Worm (Caenorhabditis elegans): ENCODE data around the gene C24D10.2.
A peak's percentile ranks its signal among the peaks of the same experiment; 100 is the strongest.

Gene C24D10.2

DNA sequence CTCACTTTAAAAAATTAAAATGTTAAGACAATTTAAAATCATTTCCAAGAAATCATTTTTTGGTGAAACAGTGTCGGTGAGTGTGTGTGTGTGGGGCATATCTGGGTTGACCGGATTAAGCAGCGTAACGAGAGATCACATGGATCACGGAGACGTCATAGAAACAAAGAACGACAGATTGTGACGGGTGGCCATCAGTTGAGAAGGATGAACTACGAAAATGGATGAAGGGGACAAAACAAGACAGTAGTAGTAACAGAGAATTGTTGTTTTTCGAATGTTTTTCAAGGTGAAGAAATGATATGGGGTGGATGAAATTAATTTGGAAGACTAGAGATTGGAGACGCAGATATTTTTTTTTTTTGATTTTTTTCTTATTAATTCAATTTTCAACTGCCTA is 26.6 kb upstream of the C24D10.2 start:
- TF ChIP-seq mep-1 (tag; optimal IDR thresholded peaks at IDR 0.05) (no peak), ceh-39 (tag; optimal IDR thresholded peaks at IDR 0.05) (no peak), unc-120 (tag; optimal IDR thresholded peaks at IDR 0.05; ENCODE audit: poor library complexity, severe bottlenecking) (peak; percentile 48), nhr-237 (tag; optimal IDR thresholded peaks at IDR 0.05) (no peak), lin-32 (GFP tag; optimal IDR thresholded peaks at IDR 0.05) (no peak)

DNA sequence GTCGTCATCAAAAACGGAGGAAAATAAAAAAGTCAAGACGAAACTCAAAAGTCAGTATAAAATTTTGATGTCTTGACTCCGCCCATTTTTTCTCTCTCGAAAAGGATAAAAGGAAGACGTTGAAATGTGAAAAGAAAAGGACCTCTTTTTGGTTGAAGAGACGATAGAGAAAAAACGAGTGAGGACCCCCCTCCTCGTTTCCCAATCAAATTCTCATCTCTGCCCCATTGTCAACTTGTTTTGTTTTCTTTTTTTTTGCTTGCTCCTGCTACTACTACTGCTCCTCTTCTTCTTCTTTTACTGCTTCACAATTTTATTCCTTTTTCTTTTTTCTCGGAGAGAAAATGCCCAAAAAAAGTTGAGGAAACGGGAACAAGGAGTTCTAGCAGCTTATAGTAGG is 25.3 kb upstream of the C24D10.2 start:
- TF ChIP-seq ces-1 (GFP tag; optimal IDR thresholded peaks at IDR 0.05): peak; percentile 88
- TF ChIP-seq nhr-237 (tag; optimal IDR thresholded peaks at IDR 0.05): no peak

DNA sequence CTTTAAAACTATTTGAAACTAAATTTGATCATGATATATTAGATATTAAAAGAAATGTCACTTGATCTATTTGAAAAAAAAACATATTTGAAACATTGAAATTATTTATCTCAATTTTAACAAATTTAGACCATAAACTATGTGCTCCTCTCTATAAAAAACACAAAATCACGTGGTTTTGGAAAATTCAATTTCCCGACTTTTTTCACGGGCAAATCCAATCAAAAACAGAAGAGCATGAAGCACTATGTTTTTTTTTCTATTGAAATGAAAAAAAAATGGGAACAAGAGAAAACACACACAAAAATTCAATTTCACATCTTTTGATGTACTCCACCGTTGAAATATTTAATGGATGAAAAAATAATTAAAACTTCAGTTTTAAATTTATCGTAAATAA is 23.9 kb upstream of the C24D10.2 start:
- TF ChIP-seq ces-1 (GFP tag; optimal IDR thresholded peaks at IDR 0.05): peak; percentile 44
- no peak for TF ChIP-seq drap-1 (GFP tag; optimal IDR thresholded peaks at IDR 0.05)

DNA sequence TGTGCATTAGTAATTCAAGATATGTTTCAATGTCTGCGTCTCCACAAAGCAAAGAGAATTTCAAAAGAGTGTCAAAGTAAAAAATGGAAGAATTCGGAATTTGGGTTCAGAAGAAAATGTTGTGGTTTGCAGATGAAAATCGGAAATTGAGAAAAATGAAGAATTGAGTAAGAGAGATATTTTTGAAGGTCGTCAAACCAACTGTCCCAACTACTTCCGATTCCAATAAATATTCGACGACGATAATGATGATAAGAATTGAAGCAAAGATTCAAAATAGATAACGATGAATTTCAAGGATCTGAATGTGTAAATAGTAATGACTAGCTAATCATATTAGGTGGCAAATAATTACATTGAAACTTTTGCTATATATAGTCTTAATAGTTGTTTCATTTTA is 23.2 kb upstream of the C24D10.2 start:
- no peak for TF ChIP-seq zip-8 (tag; optimal IDR thresholded peaks at IDR 0.05)
- no peak for TF ChIP-seq snpc-4 (tag; optimal IDR thresholded peaks at IDR 0.05)
- TF ChIP-seq sptf-1 (tag; optimal IDR thresholded peaks at IDR 0.05): no peak
- no peak for TF ChIP-seq ceh-39 (tag; optimal IDR thresholded peaks at IDR 0.05)
- TF ChIP-seq nhr-237 (tag; optimal IDR thresholded peaks at IDR 0.05): no peak
- no peak for TF ChIP-seq sem-2 (GFP tag; optimal IDR thresholded peaks at IDR 0.05)
- TF ChIP-seq M03D4.4 (tag; optimal IDR thresholded peaks at IDR 0.05): no peak
- TF ChIP-seq unc-120 (tag; optimal IDR thresholded peaks at IDR 0.05; ENCODE audit: poor library complexity, severe bottlenecking): no peak
- TF ChIP-seq pha-4 (tag; optimal IDR thresholded peaks at IDR 0.05): no peak
- TF ChIP-seq mls-2 (tag; optimal IDR thresholded peaks at IDR 0.05): no peak
- no peak for TF ChIP-seq lin-32 (GFP tag; optimal IDR thresholded peaks at IDR 0.05)
- no peak for TF ChIP-seq elt-1 (tag; optimal IDR thresholded peaks at IDR 0.05; ENCODE audit: borderline replicate concordance, insufficient read depth)
- TF ChIP-seq lin-13 (tag; optimal IDR thresholded peaks at IDR 0.05): no peak
- no peak for TF ChIP-seq nhr-12 (tag; optimal IDR thresholded peaks at IDR 0.05)
- TF ChIP-seq ztf-11 (tag; optimal IDR thresholded peaks at IDR 0.05): no peak
- no peak for TF ChIP-seq flh-1 (GFP tag; optimal IDR thresholded peaks at IDR 0.05)
- TF ChIP-seq mab-5 (tag; optimal IDR thresholded peaks at IDR 0.05): no peak
- TF ChIP-seq lsy-2 (tag; optimal IDR thresholded peaks at IDR 0.05): no peak

DNA sequence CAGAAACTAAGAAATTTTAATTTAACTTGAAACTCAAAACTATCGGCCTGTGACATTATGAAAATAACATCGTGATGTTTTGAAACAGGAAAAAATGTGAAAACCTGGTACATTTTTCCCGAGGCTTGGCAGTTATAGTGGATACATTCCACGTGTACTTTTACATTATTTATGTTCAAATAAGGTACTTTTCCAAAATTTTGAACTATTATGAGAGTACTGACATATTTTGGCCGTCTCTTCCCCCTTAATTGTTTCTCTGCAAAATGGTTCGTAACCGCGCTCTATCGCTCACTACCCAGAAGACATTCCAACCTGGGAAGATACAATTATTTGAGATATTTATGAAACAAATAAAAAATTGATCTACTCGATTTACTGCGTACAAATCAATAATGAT is 13.3 kb upstream of the C24D10.2 start, which contains the start of gene C24D10.5:
Gene C24D10.5, plus strand, starts transcription at position 301 of the 400 bp plus-strand sequence.
- TF ChIP-seq M03D4.4 (tag; optimal IDR thresholded peaks at IDR 0.05): no peak
- TF ChIP-seq ztf-11 (tag; optimal IDR thresholded peaks at IDR 0.05): no peak
- no peak for TF ChIP-seq nhr-237 (tag; optimal IDR thresholded peaks at IDR 0.05)
- TF ChIP-seq ceh-43 (GFP tag; optimal IDR thresholded peaks at IDR 0.05): no peak
- TF ChIP-seq drap-1 (GFP tag; optimal IDR thresholded peaks at IDR 0.05): no peak
- TF ChIP-seq unc-120 (tag; optimal IDR thresholded peaks at IDR 0.05; ENCODE audit: poor library complexity, severe bottlenecking): no peak
- TF ChIP-seq pha-4 (tag; optimal IDR thresholded peaks at IDR 0.05): no peak
- no peak for TF ChIP-seq mep-1 (tag; optimal IDR thresholded peaks at IDR 0.05)
- no peak for TF ChIP-seq ceh-83 (GFP tag; optimal IDR thresholded peaks at IDR 0.05)
- TF ChIP-seq sem-2 (GFP tag; optimal IDR thresholded peaks at IDR 0.05): no peak
- TF ChIP-seq lsy-2 (tag; optimal IDR thresholded peaks at IDR 0.05): no peak
- TF ChIP-seq nhr-28 (tag; optimal IDR thresholded peaks at IDR 0.05): no peak
- TF ChIP-seq nhr-12 (tag; optimal IDR thresholded peaks at IDR 0.05): no peak

DNA sequence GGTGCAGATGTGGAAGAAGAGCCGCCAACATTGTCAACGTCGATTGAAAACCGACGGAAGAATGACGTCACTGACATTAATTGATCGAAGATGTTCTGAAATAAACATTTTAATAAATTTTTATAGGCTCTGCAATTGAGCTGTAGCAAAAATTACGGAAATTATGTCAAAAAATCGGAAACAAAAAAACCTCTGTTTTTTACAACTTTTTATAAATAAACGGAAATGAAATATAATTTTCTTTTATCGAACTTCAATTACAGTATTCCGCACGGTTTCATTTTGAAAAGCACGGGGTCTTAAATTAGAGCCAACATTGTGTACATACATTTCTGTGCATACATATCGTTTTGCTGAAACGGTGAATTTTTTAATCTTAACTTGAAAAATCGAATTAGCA is 10.7 kb upstream of the C24D10.2 start, which contains the start of gene soc-2:
Gene soc-2, minus strand, starts transcription at position 101 of the 400 bp plus-strand sequence.
- TF ChIP-seq nhr-2 (tag; optimal IDR thresholded peaks at IDR 0.05) (no peak), mep-1 (tag; optimal IDR thresholded peaks at IDR 0.05) (no peak), hlh-1 (tag; optimal IDR thresholded peaks at IDR 0.05) (no peak), nhr-76 (tag; optimal IDR thresholded peaks at IDR 0.05) (no peak), bed-3 (GFP tag; optimal IDR thresholded peaks at IDR 0.05) (no peak), zip-8 (tag; optimal IDR thresholded peaks at IDR 0.05) (no peak), sem-2 (GFP tag; optimal IDR thresholded peaks at IDR 0.05) (no peak), mls-2 (tag; optimal IDR thresholded peaks at IDR 0.05) (no peak), ces-1 (GFP tag; optimal IDR thresholded peaks at IDR 0.05) (no peak), nhr-12 (tag; optimal IDR thresholded peaks at IDR 0.05) (no peak), sptf-1 (tag; optimal IDR thresholded peaks at IDR 0.05) (no peak), ham-2 (GFP tag; optimal IDR thresholded peaks at IDR 0.05) (no peak), tbx-8 (GFP tag; optimal IDR thresholded peaks at IDR 0.05) (no peak), pha-4 (tag; optimal IDR thresholded peaks at IDR 0.05) (no peak), lin-13 (tag; optimal IDR thresholded peaks at IDR 0.05) (no peak), elt-3 (tag; optimal IDR thresholded peaks at IDR 0.05) (no peak)
